Fruit fly (Drosophila melanogaster) whole organism, wandering third instar larva: ENCODE data around the gene Gr77a.

Experiments
- Abd-B ChIP-seq: fragments of >200 bp; optimal IDR thresholded peaks from 2 replicates; lab custom pipeline; 2017; ENCODE audit warnings: missing biosample characterization, missing genetic modification characterization
- CG32264 ChIP-seq: fragments of 200-800 bp; sonication (Bioruptor generic); optimal IDR thresholded peaks from 2 replicates; lab custom pipeline; 2016; ENCODE audit warnings: missing biosample characterization, missing genetic modification characterization
- Hr78 ChIP-seq: fragments of >200 bp; optimal IDR thresholded peaks from 2 replicates; lab custom pipeline; 2017; ENCODE audit warnings: missing biosample characterization, missing genetic modification characterization
- Myc ChIP-seq: fragments of >200 bp; optimal IDR thresholded peaks from 2 replicates; lab custom pipeline; 2017
- br ChIP-seq: fragments of 200-800 bp; sonication (Bioruptor generic); optimal IDR thresholded peaks from 2 replicates; lab custom pipeline; 2016; ENCODE audit warnings: missing biosample characterization, missing genetic modification characterization
- brk ChIP-seq: fragments of 200-800 bp; sonication (Bioruptor generic); optimal IDR thresholded peaks from 2 replicates; lab custom pipeline; 2016; ENCODE audit warnings: missing biosample characterization, mild to moderate bottlenecking, missing genetic modification characterization
- ey ChIP-seq: fragments of 200-800 bp; sonication (Bioruptor generic); optimal IDR thresholded peaks from 2 replicates; lab custom pipeline; 2016; ENCODE audit warnings: missing biosample characterization, missing genetic modification characterization
- h ChIP-seq: fragments of 200-800 bp; sonication (Bioruptor generic); optimal IDR thresholded peaks from 3 replicates; lab custom pipeline; 2016; ENCODE audit warnings: missing biosample characterization, mild to moderate bottlenecking, missing genetic modification characterization
- psq ChIP-seq: fragments of 200-800 bp; sonication (Bioruptor generic); optimal IDR thresholded peaks from 3 replicates; lab custom pipeline; 2017; ENCODE audit warnings: missing biosample characterization, mild to moderate bottlenecking, missing genetic modification characterization, moderate library complexity
- sv ChIP-seq: fragments of 200-800 bp; sonication (Bioruptor generic); optimal IDR thresholded peaks from 3 replicates; lab custom pipeline; 2016; ENCODE audit warnings: missing biosample characterization, missing genetic modification characterization

DNA sequence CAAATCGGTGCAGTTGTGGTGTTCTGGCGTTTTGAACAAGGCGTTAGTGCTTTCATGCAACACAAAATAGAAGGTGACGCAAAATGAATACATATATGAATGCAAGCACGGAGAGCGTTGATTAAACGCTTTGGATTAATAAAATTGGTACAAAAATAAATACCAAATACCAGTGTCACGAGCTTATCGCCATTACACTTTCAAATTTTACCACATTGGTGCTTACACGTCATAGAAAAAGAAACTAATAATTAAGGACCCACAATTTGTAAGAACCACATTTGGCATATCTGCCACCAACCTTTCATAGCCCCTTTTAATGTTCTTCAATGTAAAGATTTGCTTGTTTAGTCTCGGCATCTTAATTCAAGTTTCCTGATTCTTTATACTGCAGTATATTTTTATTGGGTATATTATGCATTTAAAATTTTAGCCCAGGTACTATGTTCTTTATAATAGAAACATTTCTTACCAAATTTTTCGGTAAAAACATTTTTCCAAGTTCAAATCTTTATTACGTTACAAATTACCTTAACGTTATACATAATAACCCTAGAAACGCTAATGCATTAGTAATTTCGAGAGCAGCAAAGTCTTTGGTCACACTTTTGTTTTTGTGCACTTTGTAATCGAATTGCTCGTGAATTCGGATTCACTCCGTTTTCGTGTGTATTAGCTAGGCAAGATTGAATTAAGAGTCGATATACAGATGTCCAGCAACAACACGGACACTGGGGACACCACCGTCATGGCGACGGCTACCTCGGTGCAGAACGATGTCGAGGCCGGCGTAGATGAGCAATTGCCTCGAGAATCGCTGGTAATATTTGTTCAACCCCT, 39.2 kb upstream of the Gr77a start, which contains the start of the genes Pex16 and Pex14:
- TF ChIP-seq CG32264 (GFP tag; lab: Kevin White, UChicago) (no peak), psq (peak; percentile 38), ey (peak; percentile 72), br (GFP tag; lab: Kevin White, UChicago) (peak; percentile 65), Myc (no peak), Hr78 (GFP tag; lab: Kevin White, UChicago) (no peak), sv (GFP tag; lab: Kevin White, UChicago) (peak; percentile 66), h (GFP tag; lab: Kevin White, UChicago) (peak; percentile 57), brk (GFP tag; lab: Kevin White, UChicago) (no peak), Abd-B (GFP tag; lab: Kevin White, UChicago) (no peak)
